Worm (Caenorhabditis elegans) whole organism, young adult: ENCODE measurements around the gene F44E7.9.
"Not testable (repeated sequence)": the region's sequence is repeated elsewhere in the genome, so short reads cannot be mapped to it uniquely, and the experiment has no call there.

ENCODE experiments used
- B0019.2 ChIP-seq: fragments of 200-800 bp; sonication (Bioruptor generic); conservative IDR thresholded peaks from 2 replicates; pipeline ENCODE4 v1.3.6; 2022; ENCODE audit warnings: missing genetic modification reagents, missing genetic modification characterization, missing compliant biosample characterization
- D2030.7 ChIP-seq: fragments of 200-800 bp; sonication (Bioruptor generic); IDR thresholded peaks from 2 replicates; pipeline ENCODE4 v1.3.6; 2022; ENCODE audit warnings: missing genetic modification reagents, missing genetic modification characterization, missing compliant biosample characterization
- F33H1.4 ChIP-seq: fragments of 200-800 bp; sonication (Bioruptor generic); IDR thresholded peaks from 2 replicates; pipeline ENCODE4 v1.3.6; 2022; ENCODE audit warnings: missing genetic modification reagents, missing genetic modification characterization, missing compliant biosample characterization
- F39B2.1 ChIP-seq: fragments of 200-800 bp; sonication (Bioruptor generic); IDR thresholded peaks from 2 replicates; pipeline ENCODE4 v1.3.6; 2022; ENCODE audit warnings: missing genetic modification reagents, missing genetic modification characterization, missing compliant biosample characterization
- F49E8.2 ChIP-seq: sonication (generic microtip); optimal IDR thresholded peaks from 3 replicates; lab custom pipeline; 2017; ENCODE audit warnings: missing genetic modification characterization, mild to moderate bottlenecking, missing compliant biosample characterization, antibody characterized with exemption, moderate library complexity; ENCODE audit not compliant: insufficient read depth
- Y53F4B.3 ChIP-seq: fragments of 200-800 bp; sonication (Bioruptor generic); IDR thresholded peaks from 2 replicates; pipeline ENCODE4 v1.3.6; 2022; ENCODE audit warnings: missing genetic modification reagents, missing genetic modification characterization, missing compliant biosample characterization
- Y56A3A.18 ChIP-seq: fragments of 200-800 bp; sonication (Bioruptor generic); IDR thresholded peaks from 2 replicates; pipeline ENCODE4 v1.3.6; 2022; ENCODE audit warnings: missing genetic modification reagents, missing genetic modification characterization, missing compliant biosample characterization
- ZK185.1 ChIP-seq: sonication (generic microtip); optimal IDR thresholded peaks from 2 replicates; lab custom pipeline; 2016; ENCODE audit warnings: mild to moderate bottlenecking, missing genetic modification characterization, missing compliant biosample characterization; ENCODE audit not compliant: poor library complexity, severe bottlenecking
- aptf-2 ChIP-seq: fragments of 200-800 bp; sonication (Bioruptor generic); conservative IDR thresholded peaks from 2 replicates; pipeline ENCODE4 v1.3.6; 2022; ENCODE audit warnings: missing genetic modification reagents, missing genetic modification characterization, missing compliant biosample characterization
- attf-5 ChIP-seq: fragments of 200-800 bp; sonication (Bioruptor generic); optimal IDR thresholded peaks from 2 replicates; lab custom pipeline; 2018; ENCODE audit warnings: mild to moderate bottlenecking, missing genetic modification characterization, missing compliant biosample characterization
- attf-6 ChIP-seq: fragments of 200-800 bp; sonication (Bioruptor generic); IDR thresholded peaks from 2 replicates; pipeline ENCODE4 v1.3.6; 2022; ENCODE audit warnings: missing genetic modification reagents, missing genetic modification characterization, missing compliant biosample characterization
- cebp-1 ChIP-seq, 2 experiments: fragments of 200-800 bp in 1 of 2; sonication (Bioruptor generic) in 1 of 2; sonication (generic microtip) in 1 of 2; IDR thresholded peaks in 1 of 2; optimal IDR thresholded peaks in 1 of 2; 2 replicates each; pipeline versions ENCODE4 v1.3.6 to Lab custom; 2017 to 2022; ENCODE audit warnings: missing compliant biosample characterization in 2 of 2, missing genetic modification characterization in 2 of 2, mild to moderate bottlenecking in 1 of 2, missing genetic modification reagents in 1 of 2, moderate library complexity in 1 of 2
- ceh-100 ChIP-seq: fragments of 200-800 bp; sonication (Bioruptor generic); IDR thresholded peaks from 2 replicates; pipeline ENCODE4 v1.3.6; 2022; ENCODE audit warnings: missing genetic modification reagents, missing genetic modification characterization, missing compliant biosample characterization
- ceh-91 ChIP-seq: fragments of 200-800 bp; sonication (Bioruptor generic); IDR thresholded peaks from 2 replicates; pipeline ENCODE4 v1.3.6; 2022; ENCODE audit warnings: missing genetic modification reagents, missing genetic modification characterization, missing compliant biosample characterization
- dox-1 ChIP-seq: fragments of 200-800 bp; sonication (Bioruptor generic); IDR thresholded peaks from 2 replicates; pipeline ENCODE4 v1.3.6; 2022; ENCODE audit warnings: missing genetic modification reagents, missing genetic modification characterization, missing compliant biosample characterization
- dpl-1 ChIP-seq: fragments of 150-350 bp; optimal IDR thresholded peaks from 2 replicates; lab custom pipeline; 2014; ENCODE audit warnings: missing biosample characterization, missing genetic modification reagents, missing genetic modification characterization
- egl-44 ChIP-seq: fragments of 200-800 bp; sonication (Bioruptor generic); IDR thresholded peaks from 2 replicates; pipeline ENCODE4 v1.3.6; 2022; ENCODE audit warnings: missing genetic modification reagents, missing genetic modification characterization, missing compliant biosample characterization
- egrh-3 ChIP-seq: fragments of 200-800 bp; sonication (Bioruptor generic); IDR thresholded peaks from 2 replicates; pipeline ENCODE4 v1.3.6; 2022; ENCODE audit warnings: missing genetic modification reagents, missing genetic modification characterization, missing compliant biosample characterization
- ekl-4 ChIP-seq: fragments of 200-800 bp; sonication (Bioruptor generic); IDR thresholded peaks from 2 replicates; pipeline ENCODE4 v1.3.6; 2022; ENCODE audit warnings: missing genetic modification reagents, missing genetic modification characterization, missing compliant biosample characterization
- hmg-20 ChIP-seq: fragments of 200-800 bp; sonication (Bioruptor generic); IDR thresholded peaks from 2 replicates; pipeline ENCODE4 v1.3.6; 2022; ENCODE audit warnings: missing genetic modification reagents, missing genetic modification characterization, missing compliant biosample characterization
- hsf-1 ChIP-seq: fragments of 200-800 bp; sonication (Bioruptor generic); IDR thresholded peaks from 2 replicates; pipeline ENCODE4 v1.3.6; 2022; ENCODE audit warnings: missing genetic modification reagents, missing genetic modification characterization, missing compliant biosample characterization
- let-526 ChIP-seq: fragments of 200-800 bp; sonication (Bioruptor generic); IDR thresholded peaks from 2 replicates; pipeline ENCODE4 v1.3.6; 2022; ENCODE audit warnings: missing genetic modification reagents, missing genetic modification characterization, missing compliant biosample characterization
- lin-26 ChIP-seq: fragments of 200-800 bp; sonication (Bioruptor generic); IDR thresholded peaks from 2 replicates; pipeline ENCODE4 v1.3.6; 2022; ENCODE audit warnings: missing genetic modification reagents, missing genetic modification characterization, missing compliant biosample characterization
- lin-54 ChIP-seq: fragments of 200-800 bp; sonication (Bioruptor generic); optimal IDR thresholded peaks from 2 replicates; lab custom pipeline; 2018; ENCODE audit warnings: mild to moderate bottlenecking, missing genetic modification characterization, missing compliant biosample characterization
- lir-1 ChIP-seq: fragments of 200-800 bp; sonication (Bioruptor generic); conservative IDR thresholded peaks from 2 replicates; pipeline ENCODE4 v1.3.6; 2022; ENCODE audit warnings: missing genetic modification reagents, missing genetic modification characterization, missing compliant biosample characterization
- lsl-1 ChIP-seq: fragments of 200-800 bp; sonication (Bioruptor generic); optimal IDR thresholded peaks from 2 replicates; lab custom pipeline; 2018; ENCODE audit warnings: mild to moderate bottlenecking, missing genetic modification characterization, moderate library complexity, missing compliant biosample characterization
- madf-3 ChIP-seq: fragments of 200-800 bp; sonication (Bioruptor generic); IDR thresholded peaks from 2 replicates; pipeline ENCODE4 v1.3.6; 2022; ENCODE audit warnings: missing genetic modification reagents, missing genetic modification characterization, missing compliant biosample characterization
- madf-6 ChIP-seq: fragments of 200-800 bp; sonication (Bioruptor generic); IDR thresholded peaks from 2 replicates; pipeline ENCODE4 v1.3.6; 2022; ENCODE audit warnings: missing genetic modification reagents, missing genetic modification characterization, missing compliant biosample characterization
- madf-8 ChIP-seq: fragments of 200-800 bp; sonication (Bioruptor generic); conservative IDR thresholded peaks from 2 replicates; pipeline ENCODE4 v1.3.6; 2022; ENCODE audit warnings: missing genetic modification reagents, missing genetic modification characterization, missing compliant biosample characterization
- nfyb-1 ChIP-seq: fragments of 200-800 bp; sonication (Bioruptor generic); IDR thresholded peaks from 2 replicates; pipeline ENCODE4 v1.3.6; 2022; ENCODE audit warnings: missing genetic modification reagents, missing genetic modification characterization, missing compliant biosample characterization
- nhr-80 ChIP-seq: sonication (generic microtip); optimal IDR thresholded peaks from 2 replicates; lab custom pipeline; 2016; ENCODE audit warnings: missing genetic modification characterization, missing compliant biosample characterization
- pbrm-1 ChIP-seq: fragments of 200-800 bp; sonication (Bioruptor generic); IDR thresholded peaks from 2 replicates; pipeline ENCODE4 v1.3.6; 2022; ENCODE audit warnings: missing genetic modification reagents, missing genetic modification characterization, missing compliant biosample characterization
- rcor-1 ChIP-seq: fragments of 200-800 bp; sonication (Bioruptor generic); IDR thresholded peaks from 2 replicates; pipeline ENCODE4 v1.3.6; 2022; ENCODE audit warnings: missing genetic modification reagents, missing genetic modification characterization, missing compliant biosample characterization
- sea-2 ChIP-seq: fragments of 200-800 bp; sonication (Bioruptor generic); IDR thresholded peaks from 2 replicates; pipeline ENCODE4 v1.3.6; 2022; ENCODE audit warnings: missing genetic modification characterization, missing compliant biosample characterization
- snpc-4 ChIP-seq, 5 experiments: fragments of 150-350 bp in 1 of 5; sonication (generic microtip) in 4 of 5; optimal IDR thresholded peaks; 2 replicates each; lab custom pipeline; 2014 to 2018; ENCODE audit warnings: missing genetic modification characterization in 5 of 5, missing biosample characterization in 3 of 5, antibody characterized with exemption in 2 of 5, mild to moderate bottlenecking in 2 of 5, missing compliant biosample characterization in 2 of 5, missing genotype in 2 of 5, moderate library complexity in 2 of 5, missing genetic modification reagents in 1 of 5
- tbp1 ChIP-seq: fragments of 200-800 bp; sonication (Bioruptor generic); optimal IDR thresholded peaks from 2 replicates; lab custom pipeline; 2018; ENCODE audit warnings: mild to moderate bottlenecking, missing genetic modification characterization, missing compliant biosample characterization
- tlf-1 ChIP-seq: fragments of 200-800 bp; sonication (Bioruptor generic); optimal IDR thresholded peaks from 2 replicates; lab custom pipeline; 2018; ENCODE audit warnings: mild to moderate bottlenecking, missing genetic modification characterization, missing compliant biosample characterization
- ztf-18 ChIP-seq: sonication (generic microtip); optimal IDR thresholded peaks from 2 replicates; lab custom pipeline; 2016; ENCODE audit warnings: missing genotype, mild to moderate bottlenecking, missing genetic modification characterization, missing compliant biosample characterization
- ztf-25 ChIP-seq: fragments of 200-800 bp; sonication (Bioruptor generic); IDR thresholded peaks from 2 replicates; pipeline ENCODE4 v1.3.6; 2022; ENCODE audit warnings: missing genetic modification reagents, missing genetic modification characterization, missing compliant biosample characterization
- ztf-28 ChIP-seq: fragments of 200-800 bp; sonication (Bioruptor generic); IDR thresholded peaks from 2 replicates; pipeline ENCODE4 v1.3.6; 2022; ENCODE audit warnings: missing genetic modification reagents, missing genetic modification characterization, missing compliant biosample characterization

Gene F44E7.9

ce11 chrV:5776941-5777340 lies 14.1 kb upstream of the F44E7.9 start, which contains the start of gene F44E7.4 (continued):
- TF ChIP-seq F39B2.1 (GFP tag; lab: Robert Waterston, UW) = peak; percentile 71; the same call in 1 of the 2 replicates
- peak; percentile 86 for TF ChIP-seq lin-26 (GFP tag; lab: Robert Waterston, UW)
- TF ChIP-seq ztf-28 (GFP tag; lab: Robert Waterston, UW) = peak; percentile 97
- peak; percentile 98 for TF ChIP-seq dox-1
- peak; percentile 96 for TF ChIP-seq ceh-100 (GFP tag; lab: Robert Waterston, UW)
- TF ChIP-seq hsf-1 (GFP tag; lab: Robert Waterston, UW) = peak; percentile 78
- peak; percentile 64 for TF ChIP-seq lsl-1 (GFP tag; lab: Kevin White, UChicago)
- TF ChIP-seq madf-6 (GFP tag; lab: Robert Waterston, UW) = peak; percentile 93
- peak; percentile 91 for TF ChIP-seq madf-3 (GFP tag; lab: Robert Waterston, UW)
- TF ChIP-seq attf-6 = peak; percentile 77
- TF ChIP-seq aptf-2 = peak; percentile 65; the same call in 1 of the 2 replicates
- peak; percentile 88 for TF ChIP-seq B0019.2
- TF ChIP-seq ekl-4 (GFP tag; lab: Robert Waterston, UW) = peak; percentile 93
- peak; percentile 47 for TF ChIP-seq dpl-1
- peak; percentile 28 for TF ChIP-seq ztf-18 (tag; lab: Kevin White, UChicago)
- TF ChIP-seq ZK185.1 (tag; lab: Kevin White, UChicago) = peak; percentile 6
- TF ChIP-seq cebp-1 (GFP tag; IDR thresholded peaks at IDR 0.05; lab: Robert Waterston, UW) = peak; percentile 88
- TF ChIP-seq cebp-1 (tag; optimal IDR thresholded peaks at IDR 0.05; lab: Kevin White, UChicago) = peak; percentile 52
- TF ChIP-seq pbrm-1 = peak; percentile 94
- peak; percentile 77 for TF ChIP-seq Y53F4B.3 (GFP tag; lab: Robert Waterston, UW)
- not testable (repeated sequence) for TF ChIP-seq snpc-4 (GFP tag; optimal IDR thresholded peaks at IDR 0.05; lab: Kevin White, UChicago)
- peak in 3 of 4 experiments; percentile 15 to 37 (median 26) for TF ChIP-seq snpc-4 (tag; optimal IDR thresholded peaks at IDR 0.05; lab: Kevin White, UChicago)
- TF ChIP-seq ztf-25 (GFP tag; lab: Robert Waterston, UW) = peak; percentile 77
- TF ChIP-seq lin-54 (GFP tag; lab: Kevin White, UChicago) = peak; percentile 56
- TF ChIP-seq F33H1.4 (GFP tag; lab: Robert Waterston, UW) = peak; percentile 79
- TF ChIP-seq egrh-3 = peak; percentile 85
- TF ChIP-seq lir-1 (GFP tag; lab: Robert Waterston, UW) = 0 out of 2 replicates have a peak, but pooled peaks have one; percentile 12
- TF ChIP-seq Y56A3A.18 = peak; percentile 76; the same call in 1 of the 2 replicates
- peak; percentile 49 for TF ChIP-seq tbp1 (GFP tag; lab: Kevin White, UChicago)
- TF ChIP-seq sea-2 (GFP tag; lab: Robert Waterston, UW) = 0 out of 2 replicates have a peak, but pooled peaks have one; percentile 25
- peak; percentile 92 for TF ChIP-seq let-526 (GFP tag; lab: Robert Waterston, UW)
- TF ChIP-seq ceh-91 (GFP tag; lab: Robert Waterston, UW) = peak; percentile 93
- peak; percentile 85 for TF ChIP-seq egl-44
- peak; percentile 69; the same call in 1 of the 2 replicates for TF ChIP-seq hmg-20 (GFP tag; lab: Robert Waterston, UW)
- peak; percentile 99 for TF ChIP-seq D2030.7 (GFP tag; lab: Robert Waterston, UW)
- TF ChIP-seq attf-5 = peak; percentile 37
- peak; percentile 12 for TF ChIP-seq tlf-1 (GFP tag; lab: Kevin White, UChicago)
- TF ChIP-seq nfyb-1 (GFP tag; lab: Robert Waterston, UW) = peak; percentile 95
- TF ChIP-seq F49E8.2 (tag; lab: Kevin White, UChicago) = peak; percentile 56
- TF ChIP-seq madf-8 (GFP tag; lab: Robert Waterston, UW) = peak; percentile 86
- TF ChIP-seq nhr-80 (tag; lab: Kevin White, UChicago) = peak; percentile 19
- peak; percentile 94 for TF ChIP-seq rcor-1 (GFP tag; lab: Robert Waterston, UW)
